Fruit fly (Drosophila melanogaster) whole organism, embryonic: ENCODE measurements around the gene Trs20.

Source experiments
- BEAF-32 ChIP-seq: fragments of 200-800 bp; sonication (Bioruptor generic); optimal IDR thresholded peaks from 3 replicates; lab custom pipeline; 2017; ENCODE audit warnings: missing biosample characterization, missing genetic modification characterization, mild to moderate bottlenecking, moderate library complexity, missing genetic modification reagents
- CG10543 ChIP-seq: fragments of 200-800 bp; sonication (Bioruptor generic); optimal IDR thresholded peaks from 3 replicates; lab custom pipeline; 2017; ENCODE audit warnings: missing biosample characterization, mild to moderate bottlenecking, missing genetic modification characterization, moderate library complexity
- CG11504 ChIP-seq: fragments of 200-800 bp; sonication (Bioruptor generic); optimal IDR thresholded peaks from 3 replicates; lab custom pipeline; 2019; ENCODE audit warnings: missing biosample characterization, mild to moderate bottlenecking, missing genetic modification characterization, moderate library complexity
- CG11696 ChIP-seq: fragments of 200-800 bp; sonication (Bioruptor generic); IDR thresholded peaks from 2 replicates; pipeline ENCODE4 v1.3.6; 2022; ENCODE audit warnings: missing biosample characterization, missing genetic modification characterization
- CG14710 ChIP-seq: fragments of 200-800 bp; sonication (Bioruptor generic); optimal IDR thresholded peaks from 3 replicates; lab custom pipeline; 2019; ENCODE audit warnings: missing biosample characterization, mild to moderate bottlenecking, missing genetic modification characterization, moderate library complexity
- CG15696 ChIP-seq: fragments of 200-800 bp; sonication (Bioruptor generic); optimal IDR thresholded peaks from 2 replicates; lab custom pipeline; 2019; ENCODE audit warnings: missing biosample characterization, mild to moderate bottlenecking, missing genetic modification characterization, moderate library complexity
- CG1647 ChIP-seq: fragments of 200-800 bp; sonication (Bioruptor generic); optimal IDR thresholded peaks from 3 replicates; lab custom pipeline; 2016; ENCODE audit warnings: missing biosample characterization, missing genetic modification characterization
- CG16863 ChIP-seq: fragments of 200-800 bp; sonication (Bioruptor generic); optimal IDR thresholded peaks from 3 replicates; lab custom pipeline; 2016; ENCODE audit warnings: missing biosample characterization, missing genetic modification characterization
- CG18262 ChIP-seq: fragments of 200-800 bp; optimal IDR thresholded peaks from 3 replicates; lab custom pipeline; 2019; ENCODE audit warnings: missing biosample characterization, mild to moderate bottlenecking, missing genetic modification characterization, moderate library complexity
- CG18599 ChIP-seq: fragments of 200-800 bp; sonication (Bioruptor generic); optimal IDR thresholded peaks from 3 replicates; lab custom pipeline; 2017; ENCODE audit warnings: missing biosample characterization, missing genetic modification characterization, mild to moderate bottlenecking, moderate library complexity, missing genetic modification reagents
- CG2889 ChIP-seq: fragments of 200-800 bp; sonication (Bioruptor generic); IDR thresholded peaks from 3 replicates; pipeline ENCODE4 v1.3.6; 2022; ENCODE audit warnings: missing biosample characterization, missing genetic modification characterization
- CG30020 ChIP-seq: fragments of 200-800 bp; optimal IDR thresholded peaks from 2 replicates; lab custom pipeline; 2019; ENCODE audit warnings: missing biosample characterization, mild to moderate bottlenecking, missing genetic modification characterization, moderate library complexity
- CG32767 ChIP-seq: fragments of 200-800 bp; sonication (Bioruptor generic); IDR thresholded peaks from 2 replicates; pipeline ENCODE4 v1.3.6; 2022; ENCODE audit warnings: missing biosample characterization, missing genetic modification characterization
- CG34422 ChIP-seq: fragments of 200-800 bp; sonication (Bioruptor generic); IDR thresholded peaks from 3 replicates; pipeline ENCODE4 v1.3.6; 2022; ENCODE audit warnings: missing biosample characterization, missing genetic modification characterization
- CG4424 ChIP-seq: fragments of 200-800 bp; sonication (Bioruptor generic); optimal IDR thresholded peaks from 3 replicates; lab custom pipeline; 2016; ENCODE audit warnings: missing biosample characterization, missing genetic modification characterization
- CG4730 ChIP-seq: fragments of 200-800 bp; sonication (Bioruptor generic); IDR thresholded peaks from 2 replicates; pipeline ENCODE4 v1.3.6; 2022; ENCODE audit warnings: missing biosample characterization, missing genetic modification characterization
- CG7372 ChIP-seq: fragments of 200-800 bp; sonication (Bioruptor generic); IDR thresholded peaks from 2 replicates; pipeline ENCODE4 v1.3.6; 2022; ENCODE audit warnings: missing biosample characterization, missing genetic modification characterization
- CG7786 ChIP-seq: fragments of 200-800 bp; sonication (Bioruptor generic); optimal IDR thresholded peaks from 2 replicates; lab custom pipeline; 2016; ENCODE audit warnings: missing biosample characterization, missing genetic modification characterization
- CG8359 ChIP-seq: fragments of 200-800 bp; sonication (Bioruptor generic); optimal IDR thresholded peaks from 2 replicates; lab custom pipeline; 2017; ENCODE audit warnings: missing biosample characterization, mild to moderate bottlenecking, missing genetic modification characterization, borderline replicate concordance
- CG8478 ChIP-seq: fragments of >200 bp; optimal IDR thresholded peaks from 2 replicates; lab custom pipeline; 2018
- D19A ChIP-seq: fragments of 200-800 bp; optimal IDR thresholded peaks from 3 replicates; lab custom pipeline; 2019; ENCODE audit warnings: missing biosample characterization, mild to moderate bottlenecking, missing genetic modification characterization, moderate library complexity
- Doc3 ChIP-seq: fragments of 200-800 bp; sonication (Bioruptor generic); IDR thresholded peaks from 3 replicates; pipeline ENCODE4 v1.3.6; 2022; ENCODE audit warnings: missing biosample characterization, missing genetic modification characterization; ENCODE audit not compliant: partially characterized antibody
- E2f2 ChIP-seq: fragments of 200-800 bp; sonication (Bioruptor generic); IDR thresholded peaks from 2 replicates; pipeline ENCODE4 v1.3.6; 2022; ENCODE audit warnings: missing biosample characterization, missing genetic modification characterization
- Fer1 ChIP-seq: fragments of 200-800 bp; sonication (Bioruptor generic); optimal IDR thresholded peaks from 2 replicates; lab custom pipeline; 2017; ENCODE audit warnings: missing biosample characterization, mild to moderate bottlenecking, missing genetic modification characterization
- HmgZ ChIP-seq: fragments of 200-800 bp; sonication (Bioruptor generic); optimal IDR thresholded peaks from 2 replicates; lab custom pipeline; 2018; ENCODE audit warnings: missing biosample characterization, mild to moderate bottlenecking, missing genetic modification characterization
- NFAT ChIP-seq: fragments of 200-800 bp; sonication (Bioruptor generic); IDR thresholded peaks from 2 replicates; pipeline ENCODE4 v1.3.6; 2022; ENCODE audit warnings: missing biosample characterization, missing genetic modification characterization
- Oli ChIP-seq: fragments of 200-800 bp; sonication (Bioruptor generic); optimal IDR thresholded peaks from 2 replicates; lab custom pipeline; 2018; ENCODE audit warnings: missing biosample characterization, mild to moderate bottlenecking, missing genetic modification characterization, moderate library complexity
- Ptx1 ChIP-seq: fragments of 200-800 bp; sonication (Bioruptor generic); IDR thresholded peaks from 2 replicates; pipeline ENCODE4 v1.3.6; 2022; ENCODE audit warnings: missing biosample characterization, missing genetic modification characterization
- Sox102F ChIP-seq: fragments of 200-800 bp; sonication (Bioruptor generic); optimal IDR thresholded peaks from 2 replicates; lab custom pipeline; 2018; ENCODE audit warnings: missing biosample characterization, mild to moderate bottlenecking, missing genetic modification characterization, moderate library complexity
- TFAM ChIP-seq: fragments of 200-800 bp; sonication (Bioruptor generic); optimal IDR thresholded peaks from 2 replicates; lab custom pipeline; 2017; ENCODE audit warnings: missing biosample characterization, missing genetic modification characterization, inconsistent platforms
- Xbp1 ChIP-seq: fragments of 200-800 bp; sonication (Bioruptor generic); optimal IDR thresholded peaks from 3 replicates; lab custom pipeline; 2016; ENCODE audit warnings: missing biosample characterization, mild to moderate bottlenecking, missing genetic modification characterization
- bab2 ChIP-seq: fragments of 200-800 bp; sonication (Bioruptor generic); optimal IDR thresholded peaks from 2 replicates; lab custom pipeline; 2016; ENCODE audit warnings: missing biosample characterization, missing genetic modification characterization
- bigmax ChIP-seq: fragments of 200-800 bp; sonication (Bioruptor generic); optimal IDR thresholded peaks from 2 replicates; lab custom pipeline; 2018; ENCODE audit warnings: missing biosample characterization, mild to moderate bottlenecking, missing genetic modification characterization
- cad ChIP-seq: fragments of >200 bp; optimal IDR thresholded peaks from 2 replicates; lab custom pipeline; 2017; ENCODE audit warnings: missing biosample characterization, missing genetic modification characterization
- cas ChIP-seq: fragments of 200-800 bp; sonication (Bioruptor generic); IDR thresholded peaks from 2 replicates; pipeline ENCODE4 v1.3.6; 2022; ENCODE audit warnings: missing biosample characterization, missing genetic modification characterization
- caup ChIP-seq: fragments of 200-800 bp; sonication (Bioruptor generic); optimal IDR thresholded peaks from 3 replicates; lab custom pipeline; 2017; ENCODE audit warnings: missing biosample characterization, mild to moderate bottlenecking, missing genetic modification characterization, moderate library complexity; ENCODE audit not compliant: severe bottlenecking
- cg ChIP-seq: fragments of 200-800 bp; sonication (Bioruptor generic); optimal IDR thresholded peaks from 3 replicates; lab custom pipeline; 2019; ENCODE audit warnings: missing biosample characterization, mild to moderate bottlenecking, missing genetic modification characterization, moderate library complexity
- dan ChIP-seq: fragments of 200-800 bp; sonication (Bioruptor generic); IDR thresholded peaks from 2 replicates; pipeline ENCODE4 v1.3.6; 2022; ENCODE audit warnings: missing biosample characterization, missing genetic modification characterization
- dm ChIP-seq: fragments of 200-800 bp; sonication (Bioruptor generic); optimal IDR thresholded peaks from 3 replicates; lab custom pipeline; 2016; ENCODE audit warnings: missing biosample characterization, missing genetic modification characterization
- fu2 ChIP-seq: fragments of 200-800 bp; sonication (Bioruptor generic); optimal IDR thresholded peaks from 2 replicates; lab custom pipeline; 2016; ENCODE audit warnings: missing biosample characterization, missing genetic modification characterization
- gcm ChIP-seq: fragments of 200-800 bp; sonication (Bioruptor generic); optimal IDR thresholded peaks from 2 replicates; lab custom pipeline; 2019; ENCODE audit warnings: missing biosample characterization, mild to moderate bottlenecking, missing genetic modification characterization, moderate library complexity
- gsb-n ChIP-seq: fragments of 200-800 bp; sonication (Bioruptor generic); optimal IDR thresholded peaks from 3 replicates; lab custom pipeline; 2018; ENCODE audit warnings: missing biosample characterization, mild to moderate bottlenecking, missing genetic modification characterization
- jigr1 ChIP-seq: fragments of 200-800 bp; sonication (Bioruptor generic); IDR thresholded peaks from 3 replicates; pipeline ENCODE4 v1.3.6; 2022; ENCODE audit warnings: missing biosample characterization, missing genetic modification characterization
- kni ChIP-seq: fragments of 200-800 bp; sonication (Bioruptor generic); optimal IDR thresholded peaks from 3 replicates; lab custom pipeline; 2017; ENCODE audit warnings: mild to moderate bottlenecking, missing biosample characterization, missing genetic modification reagents, missing genetic modification characterization
- lola ChIP-seq, 3 experiments: fragments of >200 bp in 2 of 3; fragments of 200-800 bp in 1 of 3; sonication (Bioruptor generic) in 1 of 3; optimal IDR thresholded peaks; 2 replicates each; lab custom pipeline; 2017 to 2019; ENCODE audit warnings: missing biosample characterization in 3 of 3, missing genetic modification characterization in 3 of 3, mild to moderate bottlenecking in 1 of 3, moderate library complexity in 1 of 3
- onecut ChIP-seq: fragments of 200-800 bp; sonication (Bioruptor generic); IDR thresholded peaks from 2 replicates; pipeline ENCODE4 v1.3.6; 2022; ENCODE audit warnings: missing biosample characterization, missing genetic modification characterization
- pros ChIP-seq: fragments of 200-800 bp; sonication (Bioruptor generic); optimal IDR thresholded peaks from 3 replicates; lab custom pipeline; 2019; ENCODE audit warnings: missing biosample characterization, mild to moderate bottlenecking, missing genetic modification characterization, moderate library complexity
- sob ChIP-seq: fragments of 200-800 bp; sonication (Bioruptor generic); IDR thresholded peaks from 2 replicates; pipeline ENCODE4 v1.3.6; 2022; ENCODE audit warnings: missing biosample characterization, missing genetic modification characterization
- sr ChIP-seq: fragments of 200-800 bp; sonication (Bioruptor generic); IDR thresholded peaks from 3 replicates; pipeline ENCODE4 v1.3.6; 2022; ENCODE audit warnings: missing biosample characterization, missing genetic modification characterization
- tgo ChIP-seq: fragments of 200-800 bp; sonication (Bioruptor generic); IDR thresholded peaks from 3 replicates; pipeline ENCODE4 v1.3.6; 2022; ENCODE audit warnings: missing biosample characterization, missing genetic modification characterization
- yki ChIP-seq: fragments of >200 bp; optimal IDR thresholded peaks from 3 replicates; lab custom pipeline; 2018

Trs20 gene

dm6 chr3L:16173818-16174601, 42.6 kb upstream of the Trs20 start (continued):
- TF ChIP-seq CG11504 (tag; lab: Kevin White, UChicago) (no peak), bab2 (GFP tag; lab: Kevin White, UChicago) (no peak), CG8359 (no peak), kni (GFP tag; lab: Kevin White, UChicago) (peak; percentile 33), CG14710 (no peak), pros (GFP tag; lab: Kevin White, UChicago) (peak; percentile 71), dm (no peak), dan (GFP tag; lab: Robert Waterston, UW) (no peak), cas (GFP tag; lab: Robert Waterston, UW) (no peak), Sox102F (GFP tag; lab: Kevin White, UChicago) (no peak), D19A (tag; lab: Kevin White, UChicago) (no peak), Ptx1 (GFP tag; lab: Robert Waterston, UW) (no peak), CG4730 (GFP tag; lab: Robert Waterston, UW) (no peak), CG16863 (no peak), CG34422 (GFP tag; lab: Robert Waterston, UW) (no peak), Xbp1 (GFP tag; lab: Kevin White, UChicago) (no peak), gcm (GFP tag; lab: Kevin White, UChicago) (no peak), onecut (no peak), Doc3 (GFP tag; lab: Robert Waterston, UW) (0 out of 3 replicates have a peak, but pooled peaks have one; percentile 11), CG15696 (tag; lab: Kevin White, UChicago) (no peak), CG2889 (GFP tag; lab: Robert Waterston, UW) (no peak), CG10543 (no peak), tgo (GFP tag; lab: Robert Waterston, UW) (no peak), sob (GFP tag; lab: Robert Waterston, UW) (no peak), NFAT (no peak), E2f2 (GFP tag; lab: Robert Waterston, UW) (no peak), cg (GFP tag; lab: Kevin White, UChicago) (peak; percentile 53), Oli (tag; lab: Kevin White, UChicago) (no peak), CG8478 (lab: Kevin White, UChicago) (no peak), bigmax (GFP tag; lab: Kevin White, UChicago) (no peak), jigr1 (GFP tag; lab: Robert Waterston, UW) (no peak), sr (no peak), gsb-n (tag; lab: Kevin White, UChicago) (no peak), CG7786 (GFP tag; lab: Kevin White, UChicago) (no peak)

DNA sequence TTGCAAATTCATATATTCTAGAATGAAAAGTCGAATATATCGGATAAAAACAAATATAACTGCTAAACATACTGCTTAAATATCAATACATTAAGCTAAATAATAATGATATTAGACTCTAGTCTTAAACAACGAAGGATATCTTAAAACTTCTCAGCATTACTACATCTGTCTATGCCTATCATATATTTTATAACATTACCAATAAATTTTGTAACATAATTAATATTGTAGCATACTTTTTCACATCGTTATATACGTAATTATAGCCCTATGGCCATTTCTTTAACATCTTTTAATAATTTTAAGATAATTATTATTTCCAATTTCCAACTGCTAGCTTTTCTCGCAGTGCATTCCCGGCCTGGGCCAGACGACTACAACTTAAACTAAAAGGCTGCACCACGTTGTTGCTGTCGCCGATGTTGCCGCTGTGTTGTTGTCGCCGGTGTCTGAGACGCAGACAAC, 41.4 kb upstream of the Trs20 start:
- TF ChIP-seq cas (GFP tag; lab: Robert Waterston, UW) (no peak), CG4424 (GFP tag; lab: Kevin White, UChicago) (peak; percentile 40), CG7372 (no peak), CG32767 (GFP tag; lab: Robert Waterston, UW) (no peak), CG1647 (GFP tag; lab: Kevin White, UChicago) (no peak), TFAM (no peak), fu2 (GFP tag; lab: Kevin White, UChicago) (no peak), lola (GFP tag; optimal IDR thresholded peaks at IDR 0.05; lab: Kevin White, UChicago) (peak in 1 of 3 experiments; percentile 63), CG18599 (peak; percentile 44), caup (GFP tag; lab: Kevin White, UChicago) (no peak), Fer1 (peak; percentile 3), yki (lab: Kevin White, UChicago) (no peak), HmgZ (tag; lab: Kevin White, UChicago) (no peak), Xbp1 (GFP tag; lab: Kevin White, UChicago) (peak; percentile 27), BEAF-32 (GFP tag; lab: Kevin White, UChicago) (no peak), CG30020 (tag; lab: Kevin White, UChicago) (no peak), CG11696 (GFP tag; lab: Robert Waterston, UW) (no peak), CG18262 (tag; lab: Kevin White, UChicago) (peak; percentile 66), cad (GFP tag; lab: Kevin White, UChicago) (no peak)
